Fruit fly (Drosophila melanogaster): ENCODE results near the gene Taf13.

DNA sequence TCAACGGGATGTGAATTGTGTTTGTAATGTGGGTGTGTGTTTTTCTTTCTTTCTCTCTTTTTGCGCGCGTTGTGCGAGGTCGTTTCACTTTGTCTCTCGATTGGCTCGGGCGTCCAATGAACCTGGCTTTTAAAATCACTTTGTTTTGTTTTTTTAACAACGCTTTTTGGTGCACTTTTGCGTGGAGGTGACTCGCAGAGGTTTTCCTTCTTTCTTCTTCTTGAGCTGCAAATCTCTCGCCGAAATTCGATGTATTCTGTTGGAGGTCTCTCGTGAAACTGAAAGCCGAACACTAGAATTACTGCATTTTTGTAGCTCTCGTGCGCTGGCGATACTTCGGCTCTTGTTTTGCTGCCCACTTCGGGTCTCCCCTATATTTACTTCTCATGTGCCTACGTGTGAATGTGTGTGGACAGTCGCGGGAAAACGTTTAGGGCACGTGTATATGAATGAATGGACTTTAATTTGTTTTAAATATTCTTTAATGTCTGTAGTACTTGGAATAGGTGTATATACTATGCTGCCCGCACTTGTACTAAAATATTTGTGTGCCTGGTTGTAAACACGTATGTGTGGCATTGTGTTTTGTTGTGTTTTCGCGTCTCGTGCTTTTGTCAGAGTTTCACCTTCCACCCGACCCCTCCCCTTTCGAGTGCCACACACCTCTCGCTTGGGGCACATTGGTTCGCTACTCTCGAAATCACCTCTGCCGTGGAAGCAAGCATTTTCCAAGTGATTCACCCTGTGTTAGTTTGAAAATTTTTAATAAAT lies 8.7 kb downstream of the Taf13 start, which contains the start of gene fok:
- TF ChIP-seq psq (GFP tag; optimal IDR thresholded peaks at IDR 0.05) (peak; percentile 96), h (GFP tag; optimal IDR thresholded peaks at IDR 0.05) (peak; percentile 99), Myc (optimal IDR thresholded peaks at IDR 0.05) (no peak)

All from whole organism, wandering third instar larva.